Fruit fly (Drosophila melanogaster): Measurements from ENCODE around the gene Pfdn6.

The Pfdn6 gene

dm6 chr3L:19896892-19897684, 26.4 kb upstream of the Pfdn6 start (continued):
- TF ChIP-seq CG7368 (GFP tag; optimal IDR thresholded peaks at IDR 0.05) (peak; percentile 47), vri (GFP tag; optimal IDR thresholded peaks at IDR 0.05) (peak; percentile 32), Eip93F (GFP tag; optimal IDR thresholded peaks at IDR 0.05) (peak; percentile 15), fd85E (GFP tag; optimal IDR thresholded peaks at IDR 0.05) (peak; percentile 25), CG6854 (GFP tag; optimal IDR thresholded peaks at IDR 0.05) (no peak), lz (GFP tag; optimal IDR thresholded peaks at IDR 0.05) (peak; percentile 28), dsx (GFP tag; optimal IDR thresholded peaks at IDR 0.05; ENCODE audit: poor library complexity, severe bottlenecking) (peak; percentile 29), CG15336 (GFP tag; IDR thresholded peaks at IDR 0.05) (peak; percentile 20), CG6276 (GFP tag; optimal IDR thresholded peaks at IDR 0.05) (peak; percentile 57), CG10669 (GFP tag; optimal IDR thresholded peaks at IDR 0.05) (peak; percentile 20), Ets96B (tag; optimal IDR thresholded peaks at IDR 0.05) (peak; percentile 59), achi (GFP tag; optimal IDR thresholded peaks at IDR 0.05) (peak; percentile 67), Eip75B (GFP tag; optimal IDR thresholded peaks at IDR 0.05) (no peak), Hr38 (GFP tag; optimal IDR thresholded peaks at IDR 0.05) (no peak)

- TF ChIP-seq Hr38 (GFP tag; optimal IDR thresholded peaks at IDR 0.05) (no peak), fkh (GFP tag; optimal IDR thresholded peaks at IDR 0.05) (peak; percentile 58), salr (GFP tag; optimal IDR thresholded peaks at IDR 0.05) (no peak), Lpt (GFP tag; optimal IDR thresholded peaks at IDR 0.05) (no peak), achi (GFP tag; optimal IDR thresholded peaks at IDR 0.05) (no peak), CG8319 (GFP tag; optimal IDR thresholded peaks at IDR 0.05) (no peak), Blimp-1 (GFP tag; optimal IDR thresholded peaks at IDR 0.05) (no peak)
Observed at dm6 chr3L:19897685-19898009, 25.8 kb upstream of the Pfdn6 start.

- TF ChIP-seq pdm3 (GFP tag; optimal IDR thresholded peaks at IDR 0.05) (peak; percentile 55), Eip75B (GFP tag; optimal IDR thresholded peaks at IDR 0.05) (no peak), CG7368 (GFP tag; optimal IDR thresholded peaks at IDR 0.05) (no peak), Ets21C (GFP tag; optimal IDR thresholded peaks at IDR 0.05) (no peak), Hr39 (GFP tag; optimal IDR thresholded peaks at IDR 0.05) (peak; percentile 21), Lpt (GFP tag; optimal IDR thresholded peaks at IDR 0.05) (no peak), fd85E (GFP tag; optimal IDR thresholded peaks at IDR 0.05) (no peak), fkh (GFP tag; optimal IDR thresholded peaks at IDR 0.05) (no peak), Blimp-1 (GFP tag; optimal IDR thresholded peaks at IDR 0.05) (no peak), fd59A (GFP tag; optimal IDR thresholded peaks at IDR 0.05) (peak; percentile 50), CG32006 (GFP tag; optimal IDR thresholded peaks at IDR 0.05) (peak; percentile 80), dac (GFP tag; optimal IDR thresholded peaks at IDR 0.05) (peak; percentile 28), Hr4 (GFP tag; optimal IDR thresholded peaks at IDR 0.05) (peak; percentile 71), Hr38 (GFP tag; optimal IDR thresholded peaks at IDR 0.05) (no peak), dsx (GFP tag; optimal IDR thresholded peaks at IDR 0.05; ENCODE audit: poor library complexity, severe bottlenecking) (no peak), CG3919 (GFP tag; optimal IDR thresholded peaks at IDR 0.05) (peak; percentile 69), topi (GFP tag; optimal IDR thresholded peaks at IDR 0.05) (peak; percentile 15), eg (GFP tag; IDR thresholded peaks at IDR 0.05) (no peak), CG34406 (GFP tag; optimal IDR thresholded peaks at IDR 0.05) (peak; percentile 26), salr (GFP tag; optimal IDR thresholded peaks at IDR 0.05) (peak in 1 of 2 experiments; percentile 72), CG11294 (GFP tag; IDR thresholded peaks at IDR 0.05) (no peak), Sox14 (GFP tag; optimal IDR thresholded peaks at IDR 0.05) (peak; percentile 35), CG6163 (GFP tag; IDR thresholded peaks at IDR 0.05) (no peak; the same call in 2 of the 3 replicates), CG6854 (GFP tag; optimal IDR thresholded peaks at IDR 0.05) (no peak), CG8119 (GFP tag; IDR thresholded peaks at IDR 0.05) (no peak; the same call in 2 of the 3 replicates), ss (GFP tag; optimal IDR thresholded peaks at IDR 0.05) (no peak), Eip93F (GFP tag; optimal IDR thresholded peaks at IDR 0.05) (no peak), Eip78C (GFP tag) (peak; percentile 85), CG11902 (GFP tag; optimal IDR thresholded peaks at IDR 0.05) (no peak), Ets96B (tag; optimal IDR thresholded peaks at IDR 0.05) (peak; percentile 35), CG16779 (tag; optimal IDR thresholded peaks at IDR 0.05) (no peak), achi (GFP tag; optimal IDR thresholded peaks at IDR 0.05) (peak; percentile 44), CG9139 (GFP tag; optimal IDR thresholded peaks at IDR 0.05) (no peak), OdsH (GFP tag; optimal IDR thresholded peaks at IDR 0.05) (peak; percentile 67), CG8319 (GFP tag; optimal IDR thresholded peaks at IDR 0.05) (peak; percentile 27), svp (GFP tag) (peak; percentile 87), esn (GFP tag; optimal IDR thresholded peaks at IDR 0.05) (peak; percentile 59), CG4318 (GFP tag; optimal IDR thresholded peaks at IDR 0.05) (peak; percentile 42)
Observed at dm6 chr3L:19898547-19899282, 24.8 kb upstream of the Pfdn6 start.

Measured in whole organism, prepupa.